Worm (Caenorhabditis elegans) whole organism, early embryonic: ENCODE results near the gene W07G4.5.

Experiments
- aly-1 ChIP-seq: sonication (generic microtip); optimal IDR thresholded peaks from 2 replicates; lab custom pipeline; 2016; ENCODE audit warnings: missing genetic modification characterization, missing compliant biosample characterization
- ama-1 ChIP-seq: fragments of 150-350 bp; optimal IDR thresholded peaks from 2 replicates; lab custom pipeline; 2014
- hmbx-1 ChIP-seq: sonication (generic microtip); optimal IDR thresholded peaks from 2 replicates; lab custom pipeline; 2016; ENCODE audit warnings: mild to moderate bottlenecking, missing genetic modification characterization, missing compliant biosample characterization

DNA sequence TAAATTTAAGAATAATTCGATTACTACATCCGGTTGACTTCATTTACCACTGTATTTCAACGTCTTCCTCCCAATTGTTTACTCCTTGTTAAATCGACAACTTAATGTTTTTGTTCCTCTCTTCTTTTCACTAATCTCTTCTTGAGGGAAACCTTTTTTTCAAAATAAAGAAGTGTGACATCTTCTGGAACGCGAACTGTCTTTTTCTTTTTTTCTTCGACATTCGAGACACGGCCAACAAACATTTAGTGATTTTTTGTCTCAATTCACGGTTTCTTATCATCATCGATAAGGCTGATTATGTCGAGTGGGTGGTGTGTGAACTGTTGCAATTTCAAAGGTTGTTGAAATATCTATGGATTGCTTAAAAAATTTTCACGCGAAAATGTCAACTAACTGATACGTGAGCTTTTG, 37.5 kb downstream of the W07G4.5 start:
- no peak for TF ChIP-seq ama-1 (lab: Kevin White, UChicago)
- TF ChIP-seq hmbx-1 (tag; lab: Kevin White, UChicago) = no peak
- no peak for TF ChIP-seq aly-1 (tag; lab: Kevin White, UChicago)
